Fruit fly (Drosophila melanogaster): Measurements from ENCODE around the gene CG9801.

CG9801 gene

dm6 chr3R:8793726-8794125 is 46.3 kb upstream of the CG9801 start:
- peak in 1 of 2 experiments; percentile 23 for TF ChIP-seq Pdp1 (GFP tag; optimal IDR thresholded peaks at IDR 0.05)
- no peak for TF ChIP-seq sqz (GFP tag; optimal IDR thresholded peaks at IDR 0.05)
- 0 out of 2 replicates have a peak, but pooled peaks have one; percentile 9 for TF ChIP-seq ara (GFP tag; IDR thresholded peaks at IDR 0.05)
- TF ChIP-seq crol (GFP tag; IDR thresholded peaks at IDR 0.05): peak; percentile 49
- 0 out of 3 replicates have a peak, but pooled peaks have one; percentile 32 for TF ChIP-seq CG6175 (GFP tag; IDR thresholded peaks at IDR 0.05)
- TF ChIP-seq trh (GFP tag; optimal IDR thresholded peaks at IDR 0.05): no peak
- peak; percentile 64; the same call in 3 of the 4 replicates for TF ChIP-seq chinmo (GFP tag; IDR thresholded peaks at IDR 0.05; ENCODE audit: partially characterized antibody)

dm6 chr3R:8792463-8793175 is 45.1 kb upstream of the CG9801 start:
- TF ChIP-seq psq (GFP tag; optimal IDR thresholded peaks at IDR 0.05) (no peak), CG6854 (GFP tag; optimal IDR thresholded peaks at IDR 0.05) (no peak), bbx (GFP tag; IDR thresholded peaks at IDR 0.05; ENCODE audit: partially characterized antibody) (0 out of 2 replicates have a peak, but pooled peaks have one; percentile 10), CG13894 (tag; optimal IDR thresholded peaks at IDR 0.05) (peak; percentile 2), CG3163 (GFP tag; optimal IDR thresholded peaks at IDR 0.05) (no peak), vvl (GFP tag; IDR thresholded peaks at IDR 0.05) (peak; percentile 19; the same call in 1 of the 2 replicates), sr (GFP tag; IDR thresholded peaks at IDR 0.05) (no peak), CG10431 (GFP tag; optimal IDR thresholded peaks at IDR 0.05) (no peak), CG15073 (GFP tag; optimal IDR thresholded peaks at IDR 0.05) (no peak), NFAT (GFP tag; IDR thresholded peaks at IDR 0.05) (no peak), CG9797 (GFP tag; optimal IDR thresholded peaks at IDR 0.05) (no peak), dmrt11E (tag; optimal IDR thresholded peaks at IDR 0.05) (no peak), eyg (GFP tag; optimal IDR thresholded peaks at IDR 0.05) (no peak), Nf-YC (tag; optimal IDR thresholded peaks at IDR 0.05) (no peak), CG17829 (tag; optimal IDR thresholded peaks at IDR 0.05) (no peak), corto (GFP tag; optimal IDR thresholded peaks at IDR 0.05) (peak; percentile 29), CG6813 (GFP tag; optimal IDR thresholded peaks at IDR 0.05) (no peak), lola (GFP tag; optimal IDR thresholded peaks at IDR 0.05) (no peak), az2 (GFP tag; optimal IDR thresholded peaks at IDR 0.05) (no peak), CG16779 (GFP tag; IDR thresholded peaks at IDR 0.05) (no peak), toy (GFP tag; IDR thresholded peaks at IDR 0.05) (no peak), lbe (GFP tag; optimal IDR thresholded peaks at IDR 0.05) (no peak), usp (GFP tag; optimal IDR thresholded peaks at IDR 0.05) (no peak), CG15479 (GFP tag; optimal IDR thresholded peaks at IDR 0.05) (peak; percentile 37), C15 (GFP tag; IDR thresholded peaks at IDR 0.05) (no peak), CG11247 (GFP tag; IDR thresholded peaks at IDR 0.05) (no peak), sens-2 (GFP tag; IDR thresholded peaks at IDR 0.05) (no peak), CG18262 (tag; optimal IDR thresholded peaks at IDR 0.05) (no peak), MBD-R2 (GFP tag; IDR thresholded peaks at IDR 0.05) (no peak), dmrt99B (tag; optimal IDR thresholded peaks at IDR 0.05) (no peak), pros (GFP tag; optimal IDR thresholded peaks at IDR 0.05) (no peak), CG11085 (GFP tag; IDR thresholded peaks at IDR 0.05) (no peak), Jarid2 (GFP tag; optimal IDR thresholded peaks at IDR 0.05) (peak; percentile 62), CG11723 (GFP tag; optimal IDR thresholded peaks at IDR 0.05) (no peak), jing (GFP tag; optimal IDR thresholded peaks at IDR 0.05) (no peak), zf30C (GFP tag; optimal IDR thresholded peaks at IDR 0.05) (no peak), CG18011 (GFP tag; optimal IDR thresholded peaks at IDR 0.05) (no peak), yki (optimal IDR thresholded peaks at IDR 0.05) (peak; percentile 36), CG33213 (GFP tag; optimal IDR thresholded peaks at IDR 0.05) (no peak), sc (optimal IDR thresholded peaks at IDR 0.05) (no peak), sc (GFP tag; optimal IDR thresholded peaks at IDR 0.05) (no peak), sim (GFP tag; IDR thresholded peaks at IDR 0.05) (no peak)
